Fruit fly (Drosophila melanogaster): ENCODE data around the gene dls.

DNA sequence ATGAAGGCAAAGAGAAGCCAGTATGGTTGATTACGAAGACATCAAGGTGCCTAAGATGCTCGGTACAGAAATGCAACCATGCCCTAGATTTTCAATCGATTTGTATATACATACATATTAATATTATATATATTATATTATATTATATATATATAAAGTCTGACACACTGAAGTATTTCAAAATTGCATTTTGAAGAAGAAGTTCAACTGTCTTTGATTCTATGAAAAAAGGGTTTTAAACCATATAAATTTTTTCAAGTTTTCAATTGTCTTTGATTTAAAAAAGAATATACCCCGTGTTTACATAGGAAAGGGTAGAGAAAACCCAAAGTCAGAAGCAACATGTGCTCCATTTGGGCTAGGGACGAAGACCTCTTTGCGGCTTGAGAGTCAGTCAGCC lies 26.4 kb upstream of the dls start:
- no peak for TF ChIP-seq Dll (optimal IDR thresholded peaks at IDR 0.05)
- TF ChIP-seq psq (optimal IDR thresholded peaks at IDR 0.05) = no peak
